Worm (Caenorhabditis elegans) whole organism, L4 larva: Measurements from ENCODE around the gene cyc-2.2.

Experiments used
- D1046.2 ChIP-seq: fragments of 200-800 bp; sonication (Bioruptor generic); IDR thresholded peaks from 2 replicates; pipeline ENCODE4 v1.3.6; 2022; ENCODE audit warnings: missing genetic modification characterization, missing compliant biosample characterization
- F10B5.3 ChIP-seq: sonication (generic microtip); optimal IDR thresholded peaks from 2 replicates; lab custom pipeline; 2016; ENCODE audit warnings: mild to moderate bottlenecking, missing genetic modification characterization, missing compliant biosample characterization
- F26F4.8 ChIP-seq: fragments of 200-800 bp; sonication (Bioruptor generic); conservative IDR thresholded peaks from 2 replicates; pipeline ENCODE4 v1.3.6; 2022; ENCODE audit warnings: missing genetic modification characterization, missing compliant biosample characterization
- R02D3.7 ChIP-seq: fragments of 150-350 bp; sonication (generic microtip); optimal IDR thresholded peaks from 3 replicates; lab custom pipeline; 2014; ENCODE audit warnings: missing biosample characterization, missing genetic modification characterization
- Y105C5A.15 ChIP-seq: fragments of 200-800 bp; sonication (Bioruptor generic); IDR thresholded peaks from 2 replicates; pipeline ENCODE4 v1.3.6; 2022; ENCODE audit warnings: missing genetic modification characterization, missing compliant biosample characterization
- Y48G9A.11 ChIP-seq: fragments of 200-800 bp; sonication (Bioruptor generic); IDR thresholded peaks from 2 replicates; pipeline ENCODE4 v1.3.6; 2022; ENCODE audit warnings: missing genetic modification reagents, missing genetic modification characterization, missing compliant biosample characterization
- Y5F2A.4 ChIP-seq: fragments of 200-800 bp; sonication (Bioruptor generic); optimal IDR thresholded peaks from 2 replicates; lab custom pipeline; 2018; ENCODE audit warnings: mild to moderate bottlenecking, missing genetic modification characterization, missing compliant biosample characterization
- Y75B8A.6 ChIP-seq: fragments of 200-800 bp; sonication (Bioruptor generic); IDR thresholded peaks from 2 replicates; pipeline ENCODE4 v1.3.6; 2022; ENCODE audit warnings: missing genetic modification reagents, missing genetic modification characterization, missing compliant biosample characterization
- aha-1 ChIP-seq: fragments of 150-350 bp; peaks from one replicate; lab custom pipeline; 2014; ENCODE audit warnings: missing biosample characterization, missing genetic modification characterization
- aly-2 ChIP-seq: sonication (generic microtip); optimal IDR thresholded peaks from 2 replicates; lab custom pipeline; 2018; ENCODE audit warnings: missing biosample characterization, missing genetic modification characterization
- arid-1 ChIP-seq: fragments of 200-800 bp; sonication (Bioruptor generic); conservative IDR thresholded peaks from 2 replicates; pipeline ENCODE4 v1.3.6; 2022; ENCODE audit warnings: missing genetic modification reagents, missing genetic modification characterization, missing compliant biosample characterization
- attf-4 ChIP-seq: sonication (generic microtip); optimal IDR thresholded peaks from 3 replicates; lab custom pipeline; 2017; ENCODE audit warnings: missing biosample characterization, missing genetic modification characterization
- ceh-28 ChIP-seq: fragments of 150-350 bp; optimal IDR thresholded peaks from 2 replicates; lab custom pipeline; 2014; ENCODE audit warnings: missing biosample characterization, missing genetic modification reagents, missing genetic modification characterization
- ceh-44 ChIP-seq: fragments of 200-800 bp; sonication (Bioruptor generic); IDR thresholded peaks from 2 replicates; pipeline ENCODE4 v1.3.6; 2022; ENCODE audit warnings: missing genetic modification reagents, missing genetic modification characterization, missing compliant biosample characterization
- ces-1 ChIP-seq: fragments of 150-350 bp; sonication (generic microtip); optimal IDR thresholded peaks from 4 replicates; lab custom pipeline; 2014; ENCODE audit warnings: missing biosample characterization, missing genetic modification reagents, missing genetic modification characterization
- daf-19 ChIP-seq: fragments of 200-800 bp; sonication (Bioruptor generic); conservative IDR thresholded peaks from 2 replicates; pipeline ENCODE4 v1.3.6; 2022; ENCODE audit warnings: missing genetic modification characterization, missing compliant biosample characterization
- dpl-1 ChIP-seq: fragments of 150-350 bp; optimal IDR thresholded peaks from 2 replicates; lab custom pipeline; 2014; ENCODE audit warnings: missing biosample characterization, missing genetic modification reagents, missing genetic modification characterization
- egl-27 ChIP-seq: sonication (generic microtip); optimal IDR thresholded peaks from 3 replicates; lab custom pipeline; 2017; ENCODE audit warnings: missing biosample characterization, missing genetic modification reagents, missing genetic modification characterization
- fkh-10 ChIP-seq: fragments of 150-350 bp; optimal IDR thresholded peaks from 2 replicates; lab custom pipeline; 2014; ENCODE audit warnings: missing biosample characterization, missing genetic modification reagents, missing genetic modification characterization
- hif-1 ChIP-seq, 2 experiments: sonication (generic microtip); optimal IDR thresholded peaks; 2 replicates each; lab custom pipeline; 2016 to 2017; ENCODE audit warnings: missing compliant biosample characterization in 2 of 2, missing genetic modification characterization in 2 of 2, missing genetic modification reagents in 2 of 2, missing genotype in 2 of 2, mild to moderate bottlenecking in 1 of 2
- hlh-11 ChIP-seq: fragments of 200-800 bp; sonication (Bioruptor generic); optimal IDR thresholded peaks from 2 replicates; lab custom pipeline; 2018; ENCODE audit warnings: mild to moderate bottlenecking, missing genetic modification characterization, missing compliant biosample characterization
- hlh-30 ChIP-seq: sonication (generic microtip); optimal IDR thresholded peaks from 2 replicates; lab custom pipeline; 2017; ENCODE audit warnings: antibody characterized with exemption, mild to moderate bottlenecking, missing genetic modification characterization, missing compliant biosample characterization; ENCODE audit not compliant: insufficient read depth
- lim-7 ChIP-seq: fragments of 200-800 bp; sonication (Bioruptor generic); IDR thresholded peaks from 2 replicates; pipeline ENCODE4 v1.3.6; 2022; ENCODE audit warnings: missing genetic modification characterization, missing compliant biosample characterization
- lin-29 ChIP-seq: fragments of 200-800 bp; sonication (Bioruptor generic); IDR thresholded peaks from 2 replicates; pipeline ENCODE4 v1.3.6; 2022; ENCODE audit warnings: missing genetic modification reagents, missing genetic modification characterization, missing compliant biosample characterization
- lir-3 ChIP-seq: sonication (generic microtip); optimal IDR thresholded peaks from 2 replicates; lab custom pipeline; 2016; ENCODE audit warnings: mild to moderate bottlenecking, missing genetic modification characterization, missing compliant biosample characterization
- lsy-2 ChIP-seq, 2 experiments: fragments of 150-350 bp in 1 of 2; sonication (generic microtip) in 1 of 2; optimal IDR thresholded peaks; 2 replicates each; lab custom pipeline; 2014 to 2017; ENCODE audit warnings: missing biosample characterization in 2 of 2, missing genetic modification characterization in 2 of 2
- mdl-1 ChIP-seq, 2 experiments: fragments of 150-350 bp in 1 of 2; sonication (generic microtip) in 1 of 2; optimal IDR thresholded peaks; 2 replicates each; lab custom pipeline; 2014 to 2017; ENCODE audit warnings: missing biosample characterization in 2 of 2, missing genetic modification characterization in 2 of 2
- mes-2 ChIP-seq: sonication (generic microtip); optimal IDR thresholded peaks from 2 replicates; lab custom pipeline; 2016; ENCODE audit warnings: missing genotype, mild to moderate bottlenecking, missing genetic modification characterization, missing compliant biosample characterization; ENCODE audit not compliant: poor library complexity, severe bottlenecking
- nhr-237 ChIP-seq: sonication (generic microtip); optimal IDR thresholded peaks from 2 replicates; lab custom pipeline; 2017; ENCODE audit warnings: missing biosample characterization, missing genetic modification characterization
- nhr-41 ChIP-seq: fragments of 200-800 bp; sonication (Bioruptor generic); IDR thresholded peaks from 2 replicates; pipeline ENCODE4 v1.3.6; 2022; ENCODE audit warnings: missing genetic modification reagents, missing genetic modification characterization, missing compliant biosample characterization
- nhr-42 ChIP-seq: fragments of 200-800 bp; sonication (Bioruptor generic); IDR thresholded peaks from 2 replicates; pipeline ENCODE4 v1.3.6; 2022; ENCODE audit warnings: missing genetic modification characterization, missing compliant biosample characterization
- php-3 ChIP-seq: fragments of 200-800 bp; sonication (Bioruptor generic); IDR thresholded peaks from 2 replicates; pipeline ENCODE4 v1.3.6; 2022; ENCODE audit warnings: missing genetic modification reagents, missing genetic modification characterization, missing compliant biosample characterization
- pqm-1 ChIP-seq: sonication (generic microtip); optimal IDR thresholded peaks from 2 replicates; lab custom pipeline; 2017; ENCODE audit warnings: missing biosample characterization, missing genetic modification characterization
- saeg-2 ChIP-seq: fragments of 200-800 bp; sonication (Bioruptor generic); IDR thresholded peaks from 2 replicates; pipeline ENCODE4 v1.3.6; 2022; ENCODE audit warnings: missing genetic modification reagents, missing genetic modification characterization, missing compliant biosample characterization
- set-16 ChIP-seq: fragments of 200-800 bp; sonication (Bioruptor generic); IDR thresholded peaks from 2 replicates; pipeline ENCODE4 v1.3.6; 2022; ENCODE audit warnings: missing genetic modification reagents, missing genetic modification characterization, missing compliant biosample characterization
- snpc-1.2 ChIP-seq: fragments of 200-800 bp; sonication (Bioruptor generic); IDR thresholded peaks from 2 replicates; pipeline ENCODE4 v1.3.6; 2022; ENCODE audit warnings: missing genetic modification reagents, missing genetic modification characterization, missing compliant biosample characterization
- snpc-4 ChIP-seq: fragments of 150-350 bp; optimal IDR thresholded peaks from 2 replicates; lab custom pipeline; 2014; ENCODE audit warnings: missing biosample characterization, missing genetic modification characterization
- spr-1 ChIP-seq: sonication (generic microtip); optimal IDR thresholded peaks from 2 replicates; lab custom pipeline; 2016; ENCODE audit warnings: mild to moderate bottlenecking, missing genetic modification characterization, missing compliant biosample characterization
- unc-39 ChIP-seq: sonication (generic microtip); optimal IDR thresholded peaks from 2 replicates; lab custom pipeline; 2017; ENCODE audit warnings: missing biosample characterization, missing genetic modification characterization
- zip-11 ChIP-seq: fragments of 200-800 bp; sonication (Bioruptor generic); IDR thresholded peaks from 2 replicates; pipeline ENCODE4 v1.3.6; 2022; ENCODE audit warnings: missing genetic modification characterization, missing compliant biosample characterization
- zip-2 ChIP-seq: fragments of 150-350 bp; optimal IDR thresholded peaks from 2 replicates; lab custom pipeline; 2014; ENCODE audit warnings: missing biosample characterization, missing genetic modification characterization

cyc-2.2 gene

DNA sequence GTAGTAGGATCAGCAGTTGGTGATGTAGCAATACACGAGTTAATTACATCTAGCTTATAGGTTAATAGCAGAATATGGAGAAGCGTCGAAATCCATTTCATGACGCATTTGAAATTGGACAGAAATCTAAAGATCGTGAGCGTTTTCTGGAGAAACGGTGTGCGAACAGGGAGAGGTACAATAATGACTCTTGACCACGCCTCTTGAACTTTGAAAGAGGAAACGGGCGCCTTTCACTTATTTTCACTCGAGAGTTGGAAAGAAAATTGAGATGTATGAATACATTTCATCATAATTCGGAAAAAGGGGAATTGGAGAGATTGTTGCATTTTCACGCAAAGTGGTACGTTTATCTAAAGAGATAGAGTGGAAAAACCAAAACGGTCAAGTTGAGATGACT, 17.7 kb upstream of the cyc-2.2 start, which contains the start of gene F56H9.6:
Gene F56H9.6 (minus strand): TSS at position 101 of the 400 bp plus-strand sequence.
- TF ChIP-seq Y75B8A.6 (GFP tag; lab: Robert Waterston, UW) (no peak), Y5F2A.4 (GFP tag; lab: Kevin White, UChicago) (no peak), mes-2 (tag; lab: Kevin White, UChicago) (no peak), set-16 (GFP tag; lab: Robert Waterston, UW) (no peak), R02D3.7 (no peak), zip-2 (tag; lab: Kevin White, UChicago) (no peak), aly-2 (tag; lab: Kevin White, UChicago) (no peak), hlh-11 (tag; lab: Kevin White, UChicago) (no peak), pqm-1 (tag; lab: Kevin White, UChicago) (no peak), nhr-41 (GFP tag; lab: Robert Waterston, UW) (no peak), nhr-42 (GFP tag; lab: Robert Waterston, UW) (no peak), mdl-1 (tag; optimal IDR thresholded peaks at IDR 0.05; lab: Kevin White, UChicago) (no peak)
- TF ChIP-seq, all 104 proteins: peak for 0

DNA sequence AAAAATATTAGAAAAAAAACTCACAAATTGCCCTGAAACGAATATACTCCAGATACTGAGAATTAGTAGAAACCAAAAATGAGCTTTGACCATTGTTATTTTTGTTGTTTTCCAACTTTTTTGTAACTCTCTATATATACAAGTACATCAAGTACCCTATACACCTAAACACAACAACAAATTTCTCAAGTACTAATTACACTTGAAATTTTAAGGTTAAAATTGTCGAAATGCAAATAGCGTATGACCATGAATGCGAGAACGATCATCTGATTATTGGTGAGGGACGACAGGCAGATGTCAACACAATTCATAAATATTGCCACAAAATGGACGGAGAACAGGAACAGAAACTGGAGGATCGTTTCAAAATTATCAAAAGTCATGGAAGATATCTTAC, 12.4 kb upstream of the cyc-2.2 start, which contains the start of gene F56H9.9:
Gene F56H9.9 (minus strand): TSS at position 101 of the 400 bp plus-strand sequence.
- TF ChIP-seq lsy-2 (tag; optimal IDR thresholded peaks at IDR 0.05; lab: Kevin White, UChicago) (no peak), snpc-4 (tag; lab: Kevin White, UChicago) (no peak), pqm-1 (tag; lab: Kevin White, UChicago) (no peak), unc-39 (tag; lab: Kevin White, UChicago) (no peak), spr-1 (tag; lab: Kevin White, UChicago) (no peak), fkh-10 (GFP tag; lab: Kevin White, UChicago) (no peak), zip-11 (GFP tag; lab: Robert Waterston, UW) (no peak), R02D3.7 (no peak), F10B5.3 (no peak), hif-1 (tag; optimal IDR thresholded peaks at IDR 0.05; lab: Kevin White, UChicago) (no peak), dpl-1 (GFP tag; lab: Kevin White, UChicago) (no peak), aha-1 (tag; lab: Kevin White, UChicago) (no peak), snpc-1.2 (GFP tag; lab: Robert Waterston, UW) (no peak), Y105C5A.15 (GFP tag; lab: Robert Waterston, UW) (no peak), lim-7 (GFP tag; lab: Robert Waterston, UW) (no peak), nhr-41 (GFP tag; lab: Robert Waterston, UW) (no peak), saeg-2 (GFP tag; lab: Robert Waterston, UW) (no peak), ceh-28 (tag; lab: Kevin White, UChicago) (no peak)

DNA sequence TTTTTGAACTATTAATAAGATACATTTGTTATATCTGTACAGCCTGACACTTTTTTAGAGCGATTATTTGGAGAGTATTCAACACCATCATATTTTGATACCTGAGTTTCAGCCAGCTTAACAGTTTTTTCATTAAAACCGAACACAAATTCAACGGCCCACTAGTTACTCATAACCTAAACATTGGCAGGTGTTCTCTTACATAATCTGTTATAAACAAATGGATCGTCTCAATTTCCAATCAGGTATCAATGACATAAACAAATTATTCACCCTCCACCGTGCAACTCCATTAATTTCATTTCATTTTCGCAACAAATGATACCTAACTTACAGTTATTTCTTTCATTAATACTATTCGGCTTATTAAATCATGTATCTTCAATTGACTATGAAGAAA, 989 bp downstream of the cyc-2.2 start, which contains the start of gene cubn-1:
Gene cubn-1 (plus strand): TSS at position 301 of the 400 bp plus-strand sequence.
- TF ChIP-seq lim-7 (GFP tag; lab: Robert Waterston, UW) (no peak), lsy-2 (tag; optimal IDR thresholded peaks at IDR 0.05; lab: Kevin White, UChicago) (no peak), dpl-1 (GFP tag; lab: Kevin White, UChicago) (no peak)

DNA sequence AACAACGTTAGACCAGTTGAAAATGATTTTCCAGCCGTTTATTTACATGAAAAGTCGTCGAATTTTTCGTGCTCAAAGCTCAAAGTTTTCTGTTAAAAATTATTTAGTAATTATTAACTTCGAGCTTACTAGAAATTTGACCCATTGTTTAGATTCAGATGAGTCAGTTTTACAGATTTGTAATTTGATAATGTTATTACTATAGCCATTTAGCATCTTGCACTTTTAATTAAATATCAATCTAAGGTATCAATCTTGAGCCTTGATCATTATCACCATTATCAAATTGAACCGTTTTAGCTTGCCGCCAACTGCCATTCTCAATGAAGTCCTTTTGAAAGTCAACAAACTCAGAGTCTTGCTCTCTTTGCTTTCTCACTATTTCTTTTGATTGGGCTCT, 2.5 kb downstream of the cyc-2.2 start, which contains the start of gene ZC116.1:
Gene ZC116.1 (plus strand): TSS at position 301 of the 400 bp plus-strand sequence.
- no peak for TF ChIP-seq php-3
- TF ChIP-seq lin-29 (GFP tag; lab: Robert Waterston, UW): no peak
- no peak for TF ChIP-seq ces-1 (GFP tag; lab: Kevin White, UChicago)
- no peak for TF ChIP-seq R02D3.7
- TF ChIP-seq nhr-41 (GFP tag; lab: Robert Waterston, UW): no peak
- TF ChIP-seq nhr-237: no peak
- no peak for TF ChIP-seq lir-3 (tag; lab: Kevin White, UChicago)
- TF ChIP-seq snpc-1.2 (GFP tag; lab: Robert Waterston, UW): no peak
- no peak for TF ChIP-seq fkh-10 (GFP tag; lab: Kevin White, UChicago)
- TF ChIP-seq ceh-44 (GFP tag; lab: Robert Waterston, UW): no peak
- TF ChIP-seq ceh-28 (tag; lab: Kevin White, UChicago): no peak
- no peak for TF ChIP-seq F26F4.8
- TF ChIP-seq egl-27 (tag; lab: Kevin White, UChicago): no peak
- no peak for TF ChIP-seq attf-4 (tag; lab: Kevin White, UChicago)
- no peak for TF ChIP-seq arid-1
- TF ChIP-seq daf-19: no peak
- TF ChIP-seq hlh-30 (tag; lab: Kevin White, UChicago): no peak
- no peak for TF ChIP-seq D1046.2
- no peak for TF ChIP-seq Y48G9A.11 (GFP tag; lab: Robert Waterston, UW)
- no peak for TF ChIP-seq aha-1 (tag; lab: Kevin White, UChicago)
